Fruit fly (Drosophila melanogaster): ENCODE measurements around the gene isoQC.

The isoQC gene

DNA sequence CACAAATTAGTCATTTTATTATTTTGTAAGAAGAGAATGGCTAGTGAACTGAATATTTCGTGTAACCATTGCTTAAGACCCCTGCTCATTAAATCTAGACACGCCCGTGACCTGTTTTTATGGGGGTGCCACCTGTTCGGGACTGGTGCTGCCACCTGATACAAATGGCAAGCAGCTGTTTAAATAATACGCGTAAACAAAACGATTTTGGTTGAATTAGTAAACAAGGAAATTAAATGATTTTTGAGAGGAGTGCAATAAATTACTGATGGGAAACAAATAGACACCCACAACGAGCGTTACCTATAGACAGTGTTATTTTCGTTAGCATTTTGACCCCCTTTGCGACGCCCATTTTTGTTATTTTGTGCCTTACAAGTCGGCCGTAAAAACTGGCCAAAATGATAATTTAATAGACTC lies 533 bp downstream of the isoQC start:
- TF ChIP-seq h (GFP tag; optimal IDR thresholded peaks at IDR 0.05) (peak; percentile 91), CrebA (GFP tag; optimal IDR thresholded peaks at IDR 0.05; ENCODE audit: borderline replicate concordance) (no peak), Myc (optimal IDR thresholded peaks at IDR 0.05) (no peak), brk (GFP tag; optimal IDR thresholded peaks at IDR 0.05) (peak; percentile 88), dl (GFP tag; optimal IDR thresholded peaks at IDR 0.05; ENCODE audit: insufficient read depth in 1 of 2, partially characterized antibody in 2 of 2) (no peak), Jra (GFP tag; optimal IDR thresholded peaks at IDR 0.05) (peak; percentile 83), GATAd (GFP tag; optimal IDR thresholded peaks at IDR 0.05) (peak; percentile 82), lola (GFP tag; optimal IDR thresholded peaks at IDR 0.05) (no peak), usp (GFP tag; optimal IDR thresholded peaks at IDR 0.05) (no peak), psq (GFP tag; optimal IDR thresholded peaks at IDR 0.05) (peak; percentile 86), CG32264 (GFP tag; optimal IDR thresholded peaks at IDR 0.05) (peak; percentile 67), dmrt93B (GFP tag; optimal IDR thresholded peaks at IDR 0.05) (peak; percentile 68), Vsx2 (GFP tag; optimal IDR thresholded peaks at IDR 0.05; ENCODE audit: partially characterized antibody) (no peak), Hr78 (GFP tag; optimal IDR thresholded peaks at IDR 0.05) (no peak), Dif (GFP tag; optimal IDR thresholded peaks at IDR 0.05; ENCODE audit: partially characterized antibody) (no peak), sv (GFP tag; optimal IDR thresholded peaks at IDR 0.05) (peak; percentile 84), Hnf4 (GFP tag; optimal IDR thresholded peaks at IDR 0.05) (peak; percentile 93), tai (GFP tag; optimal IDR thresholded peaks at IDR 0.05) (peak; percentile 92), woc (GFP tag; optimal IDR thresholded peaks at IDR 0.05) (peak; percentile 82), ey (GFP tag; optimal IDR thresholded peaks at IDR 0.05) (peak; percentile 85), Abd-B (GFP tag; optimal IDR thresholded peaks at IDR 0.05) (no peak), Dfd (GFP tag; optimal IDR thresholded peaks at IDR 0.05) (no peak), Rel (GFP tag; optimal IDR thresholded peaks at IDR 0.05) (peak; percentile 19), Rel (tag; optimal IDR thresholded peaks at IDR 0.05) (peak; percentile 75), br (GFP tag; optimal IDR thresholded peaks at IDR 0.05) (peak; percentile 86), CG9705 (GFP tag; optimal IDR thresholded peaks at IDR 0.05) (peak; percentile 76), sage (GFP tag; optimal IDR thresholded peaks at IDR 0.05) (peak; percentile 71), Mio (GFP tag; optimal IDR thresholded peaks at IDR 0.05) (peak; percentile 2), OdsH (GFP tag; optimal IDR thresholded peaks at IDR 0.05) (peak; percentile 88), dsf (GFP tag; optimal IDR thresholded peaks at IDR 0.05; ENCODE audit: borderline replicate concordance) (peak; percentile 53), Sp1 (GFP tag; optimal IDR thresholded peaks at IDR 0.05) (peak; percentile 87), jim (GFP tag; optimal IDR thresholded peaks at IDR 0.05) (peak; percentile 56), fru (GFP tag; optimal IDR thresholded peaks at IDR 0.05) (peak; percentile 83), Hr83 (GFP tag; optimal IDR thresholded peaks at IDR 0.05; ENCODE audit: poor library complexity, severe bottlenecking) (peak; percentile 99), HLH106 (tag; optimal IDR thresholded peaks at IDR 0.05) (peak; percentile 86), foxo (GFP tag; optimal IDR thresholded peaks at IDR 0.05) (peak; percentile 54 to 96), rgr (GFP tag; optimal IDR thresholded peaks at IDR 0.05) (peak; percentile 92), N (GFP tag; optimal IDR thresholded peaks at IDR 0.05) (no peak), pan (optimal IDR thresholded peaks at IDR 0.05) (no peak)

- TF ChIP-seq dsf (GFP tag; optimal IDR thresholded peaks at IDR 0.05; ENCODE audit: borderline replicate concordance) (no peak), Rel (GFP tag; optimal IDR thresholded peaks at IDR 0.05) (no peak), Rel (tag; optimal IDR thresholded peaks at IDR 0.05) (no peak), Hr83 (GFP tag; optimal IDR thresholded peaks at IDR 0.05; ENCODE audit: poor library complexity, severe bottlenecking) (no peak), Dfd (GFP tag; optimal IDR thresholded peaks at IDR 0.05) (no peak), jim (GFP tag; optimal IDR thresholded peaks at IDR 0.05) (no peak), CG9705 (GFP tag; optimal IDR thresholded peaks at IDR 0.05) (no peak)
Measured at dm6 chr3L:20487649-20488048, 13.4 kb downstream of the isoQC start.

Measured in whole organism, wandering third instar larva.